1 fruit fly cellular context compared by ENCODE assay signal in the genomic region with DNA sequence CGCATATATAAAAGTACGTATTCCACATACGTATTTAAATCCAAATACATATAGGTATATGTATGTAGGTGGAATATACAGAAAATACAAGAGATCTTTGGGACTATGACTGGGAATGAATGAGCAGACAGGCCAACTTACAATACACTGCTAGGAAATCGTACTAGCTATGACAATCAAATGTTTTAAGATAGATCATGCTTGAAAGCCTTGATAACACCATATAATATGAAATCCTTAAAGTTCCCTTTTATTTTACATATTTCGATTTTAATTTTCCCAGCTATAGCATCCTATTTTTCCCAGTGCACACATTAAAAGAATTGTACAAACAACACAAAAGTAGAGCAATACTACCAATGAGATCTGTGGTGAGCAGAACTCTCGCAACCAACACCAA.
TF ChIP-seq lines count a peak whose summit lies in the region.

No protein-coding gene starts in this region.

TF ChIP-seq in whole organism, embryonic, 481 proteins besides CTCF, POLR2A, EP300 and RAD21 (continued from another document and continues in another):
- TF ChIP-seq danr (GFP tag; IDR thresholded peaks at IDR 0.05; lab: Robert Waterston, UW) (peak; percentile 60; the same call in 1 of the 2 replicates), B-H1 (GFP tag; IDR thresholded peaks at IDR 0.05; lab: Robert Waterston, UW) (peak; percentile 84), grn (GFP tag; optimal IDR thresholded peaks at IDR 0.05; lab: Kevin White, UChicago) (peak; percentile 18), CG4404 (GFP tag; IDR thresholded peaks at IDR 0.05; lab: Robert Waterston, UW) (peak; percentile 68; the same call in 1 of the 2 replicates), TFAM (GFP tag; optimal IDR thresholded peaks at IDR 0.05; lab: Kevin White, UChicago) (no peak), Lim3 (GFP tag; IDR thresholded peaks at IDR 0.05; lab: Robert Waterston, UW) (peak; percentile 55; the same call in 1 of the 2 replicates), slbo (GFP tag; IDR thresholded peaks at IDR 0.05; lab: Robert Waterston, UW) (peak; percentile 86), CG11456 (GFP tag; IDR thresholded peaks at IDR 0.05; lab: Robert Waterston, UW) (peak; percentile 84), CG17912 (GFP tag; optimal IDR thresholded peaks at IDR 0.05; lab: Kevin White, UChicago) (no peak), CG16815 (GFP tag; optimal IDR thresholded peaks at IDR 0.05; lab: Kevin White, UChicago) (no peak), insv (GFP tag; optimal IDR thresholded peaks at IDR 0.05; lab: Kevin White, UChicago) (no peak), CG10147 (GFP tag; optimal IDR thresholded peaks at IDR 0.05; lab: Kevin White, UChicago) (peak; percentile 49), Ets65A (GFP tag; lab: Kevin White, UChicago) (peak; percentile 95), Doc3 (GFP tag; IDR thresholded peaks at IDR 0.05; lab: Robert Waterston, UW; ENCODE audit: partially characterized antibody) (no peak), amos (GFP tag; IDR thresholded peaks at IDR 0.05; lab: Robert Waterston, UW; ENCODE audit: partially characterized antibody) (no peak), kah (GFP tag; optimal IDR thresholded peaks at IDR 0.05; lab: Kevin White, UChicago) (peak; percentile 81), ase (GFP tag; IDR thresholded peaks at IDR 0.05; lab: Robert Waterston, UW) (peak; percentile 73; the same call in 2 of the 3 replicates), CG13775 (GFP tag; optimal IDR thresholded peaks at IDR 0.05; lab: Kevin White, UChicago) (peak; percentile 37), CG14965 (GFP tag; optimal IDR thresholded peaks at IDR 0.05; lab: Kevin White, UChicago; ENCODE audit: borderline replicate concordance) (no peak), NFAT (GFP tag; IDR thresholded peaks at IDR 0.05; lab: Robert Waterston, UW) (peak; percentile 92), PHDP (tag; optimal IDR thresholded peaks at IDR 0.05; lab: Kevin White, UChicago) (peak; percentile 77), CG16779 (GFP tag; IDR thresholded peaks at IDR 0.05; lab: Robert Waterston, UW) (peak; percentile 76), CG10462 (GFP tag; optimal IDR thresholded peaks at IDR 0.05; lab: Kevin White, UChicago) (peak; percentile 55), CG11085 (GFP tag; IDR thresholded peaks at IDR 0.05; lab: Robert Waterston, UW) (peak; percentile 81), CG11560 (tag; IDR thresholded peaks at IDR 0.05; lab: Robert Waterston, UW) (peak; percentile 64), Ptx1 (GFP tag; IDR thresholded peaks at IDR 0.05; lab: Robert Waterston, UW) (peak; percentile 90), zf30C (GFP tag; optimal IDR thresholded peaks at IDR 0.05; lab: Kevin White, UChicago) (peak; percentile 21), CG11398 (GFP tag; optimal IDR thresholded peaks at IDR 0.05; lab: Kevin White, UChicago) (peak; percentile 29), prd (optimal IDR thresholded peaks at IDR 0.05; lab: Kevin White, UChicago) (no peak), prd (GFP tag; IDR thresholded peaks at IDR 0.05; lab: Robert Waterston, UW) (peak; percentile 90), cad (GFP tag; optimal IDR thresholded peaks at IDR 0.05; lab: Kevin White, UChicago) (no peak), ranshi (GFP tag; IDR thresholded peaks at IDR 0.05; lab: Robert Waterston, UW) (peak; percentile 88), pan (optimal IDR thresholded peaks at IDR 0.05; lab: Kevin White, UChicago) (no peak), pan (GFP tag; optimal IDR thresholded peaks at IDR 0.05 in 1 of 2, IDR thresholded peaks at IDR 0.05 in 1 of 2) (peak in 1 of 2 experiments; percentile 89), fd3F (GFP tag; optimal IDR thresholded peaks at IDR 0.05; lab: Kevin White, UChicago) (peak; percentile 73), CG8290 (GFP tag; optimal IDR thresholded peaks at IDR 0.05; lab: Kevin White, UChicago) (no peak), CG8290 (tag; optimal IDR thresholded peaks at IDR 0.05; lab: Kevin White, UChicago) (peak in 1 of 2 experiments; percentile 75), her (GFP tag; optimal IDR thresholded peaks at IDR 0.05; lab: Kevin White, UChicago) (peak; percentile 69), Sry-δ (GFP tag; optimal IDR thresholded peaks at IDR 0.05; lab: Kevin White, UChicago) (peak; percentile 44), row (GFP tag; IDR thresholded peaks at IDR 0.05; lab: Robert Waterston, UW) (peak; percentile 88), CG14441 (GFP tag; IDR thresholded peaks at IDR 0.05; lab: Robert Waterston, UW) (peak; percentile 89), slou (GFP tag; optimal IDR thresholded peaks at IDR 0.05; lab: Kevin White, UChicago) (peak; percentile 67), usp (GFP tag; optimal IDR thresholded peaks at IDR 0.05; lab: Kevin White, UChicago) (no peak), CG10366 (GFP tag; IDR thresholded peaks at IDR 0.05; lab: Robert Waterston, UW) (peak; percentile 80), ind (GFP tag; optimal IDR thresholded peaks at IDR 0.05; lab: Kevin White, UChicago) (peak; percentile 84), CG17829 (tag; optimal IDR thresholded peaks at IDR 0.05; lab: Kevin White, UChicago) (peak; percentile 85), CG2678 (tag; optimal IDR thresholded peaks at IDR 0.05; lab: Kevin White, UChicago) (peak; percentile 93), CG17186 (GFP tag; optimal IDR thresholded peaks at IDR 0.05; lab: Kevin White, UChicago) (no peak), Sox102F (GFP tag; optimal IDR thresholded peaks at IDR 0.05; lab: Kevin White, UChicago) (peak; percentile 83), trh (GFP tag; optimal IDR thresholded peaks at IDR 0.05; lab: Kevin White, UChicago) (peak; percentile 49), pita (GFP tag; optimal IDR thresholded peaks at IDR 0.05; lab: Kevin White, UChicago) (no peak), CG10959 (GFP tag; IDR thresholded peaks at IDR 0.05; lab: Robert Waterston, UW) (peak; percentile 56), knrl (GFP tag; IDR thresholded peaks at IDR 0.05; lab: Robert Waterston, UW; ENCODE audit: partially characterized antibody) (no peak), schlank (tag; optimal IDR thresholded peaks at IDR 0.05; lab: Kevin White, UChicago) (peak; percentile 73), CG7745 (tag; optimal IDR thresholded peaks at IDR 0.05; lab: Kevin White, UChicago) (no peak), emc (GFP tag; optimal IDR thresholded peaks at IDR 0.05; lab: Kevin White, UChicago) (peak; percentile 72), CG12155 (GFP tag; optimal IDR thresholded peaks at IDR 0.05; lab: Kevin White, UChicago) (peak; percentile 47), zen2 (GFP tag; IDR thresholded peaks at IDR 0.05; lab: Robert Waterston, UW; ENCODE audit: partially characterized antibody) (no peak), CG15601 (tag; optimal IDR thresholded peaks at IDR 0.05; lab: Kevin White, UChicago) (peak; percentile 67), en (GFP tag; optimal IDR thresholded peaks at IDR 0.05; lab: Kevin White, UChicago) (peak; percentile 64), seq (GFP tag; IDR thresholded peaks at IDR 0.05; lab: Robert Waterston, UW) (peak; percentile 79), YL-1 (GFP tag; optimal IDR thresholded peaks at IDR 0.05; lab: Kevin White, UChicago) (no peak), CG10274 (GFP tag; optimal IDR thresholded peaks at IDR 0.05; lab: Kevin White, UChicago) (peak; percentile 47), tin (GFP tag; optimal IDR thresholded peaks at IDR 0.05; lab: Kevin White, UChicago) (peak; percentile 68), gro (GFP tag; optimal IDR thresholded peaks at IDR 0.05; lab: Kevin White, UChicago) (peak; percentile 85), Oli (tag; optimal IDR thresholded peaks at IDR 0.05; lab: Kevin White, UChicago) (peak; percentile 79), Blimp-1 (GFP tag; optimal IDR thresholded peaks at IDR 0.05; lab: Kevin White, UChicago) (peak; percentile 84), CG6854 (GFP tag; optimal IDR thresholded peaks at IDR 0.05; lab: Kevin White, UChicago) (peak; percentile 36), CG15269 (tag; optimal IDR thresholded peaks at IDR 0.05; lab: Kevin White, UChicago) (peak; percentile 88), Nf-YB (GFP tag; optimal IDR thresholded peaks at IDR 0.05; lab: Kevin White, UChicago) (peak; percentile 40), CG17612 (GFP tag; IDR thresholded peaks at IDR 0.05; lab: Robert Waterston, UW) (peak; percentile 67), NfI (GFP tag; optimal IDR thresholded peaks at IDR 0.05; lab: Kevin White, UChicago) (peak; percentile 77), Dref (GFP tag; IDR thresholded peaks at IDR 0.05; lab: Robert Waterston, UW) (0 out of 2 replicates have a peak, but pooled peaks have one; percentile 16), Adf1 (GFP tag; IDR thresholded peaks at IDR 0.05; lab: Robert Waterston, UW) (peak; percentile 51; the same call in 1 of the 2 replicates), CG17385 (GFP tag; optimal IDR thresholded peaks at IDR 0.05; lab: Kevin White, UChicago) (peak; percentile 74), nau (GFP tag; optimal IDR thresholded peaks at IDR 0.05; lab: Kevin White, UChicago) (peak; percentile 54), CG10267 (tag; optimal IDR thresholded peaks at IDR 0.05; lab: Kevin White, UChicago) (peak; percentile 66), jumu (GFP tag; optimal IDR thresholded peaks at IDR 0.05; lab: Kevin White, UChicago) (peak; percentile 72), Nf-YA (GFP tag; IDR thresholded peaks at IDR 0.05; lab: Robert Waterston, UW) (peak; percentile 60; the same call in 1 of the 2 replicates), CG13287 (GFP tag; IDR thresholded peaks at IDR 0.05; lab: Robert Waterston, UW; ENCODE audit: partially characterized antibody) (no peak), CG7786 (GFP tag; optimal IDR thresholded peaks at IDR 0.05; lab: Kevin White, UChicago) (peak; percentile 74), sna (GFP tag; IDR thresholded peaks at IDR 0.05; lab: Robert Waterston, UW; ENCODE audit: partially characterized antibody) (no peak), ham (GFP tag; IDR thresholded peaks at IDR 0.05; lab: Robert Waterston, UW) (peak; percentile 70; the same call in 1 of the 2 replicates), ab (GFP tag; optimal IDR thresholded peaks at IDR 0.05; lab: Kevin White, UChicago) (no peak), Camta (GFP tag; optimal IDR thresholded peaks at IDR 0.05; lab: Kevin White, UChicago) (peak; percentile 72), Ets97D (GFP tag; optimal IDR thresholded peaks at IDR 0.05; lab: Kevin White, UChicago) (peak; percentile 38), CG3995 (GFP tag; optimal IDR thresholded peaks at IDR 0.05; lab: Kevin White, UChicago) (peak; percentile 0), ara (GFP tag; IDR thresholded peaks at IDR 0.05; lab: Robert Waterston, UW) (peak; percentile 86), gfzf (GFP tag; optimal IDR thresholded peaks at IDR 0.05; lab: Kevin White, UChicago) (no peak), Max (GFP tag; optimal IDR thresholded peaks at IDR 0.05; lab: Kevin White, UChicago) (peak; percentile 35), cas (GFP tag; IDR thresholded peaks at IDR 0.05; lab: Robert Waterston, UW) (peak; percentile 57; the same call in 1 of the 2 replicates), CG5953 (GFP tag; IDR thresholded peaks at IDR 0.05; lab: Robert Waterston, UW) (peak; percentile 84), CG7987 (GFP tag; optimal IDR thresholded peaks at IDR 0.05; lab: Kevin White, UChicago) (peak; percentile 24), Bdp1 (GFP tag; optimal IDR thresholded peaks at IDR 0.05; lab: Kevin White, UChicago) (peak; percentile 32), Meics (GFP tag; optimal IDR thresholded peaks at IDR 0.05; lab: Kevin White, UChicago) (peak; percentile 83), bab2 (GFP tag; optimal IDR thresholded peaks at IDR 0.05; lab: Kevin White, UChicago) (peak; percentile 87), tap (tag; optimal IDR thresholded peaks at IDR 0.05; lab: Kevin White, UChicago) (peak; percentile 86), CoRest (tag; optimal IDR thresholded peaks at IDR 0.05; lab: Kevin White, UChicago) (peak; percentile 84), cg (GFP tag; optimal IDR thresholded peaks at IDR 0.05; lab: Kevin White, UChicago) (peak; percentile 40), Asciz (GFP tag; optimal IDR thresholded peaks at IDR 0.05; lab: Kevin White, UChicago) (peak; percentile 44), gsb-n (tag; optimal IDR thresholded peaks at IDR 0.05; lab: Kevin White, UChicago) (peak; percentile 62), CG31388 (GFP tag; optimal IDR thresholded peaks at IDR 0.05; lab: Kevin White, UChicago) (no peak), pros (GFP tag; optimal IDR thresholded peaks at IDR 0.05; lab: Kevin White, UChicago) (no peak), Mrtf (GFP tag; IDR thresholded peaks at IDR 0.05; lab: Robert Waterston, UW) (peak; percentile 77), Opbp (GFP tag; IDR thresholded peaks at IDR 0.05; lab: Robert Waterston, UW; ENCODE audit: partially characterized antibody) (no peak), fd102C (GFP tag; optimal IDR thresholded peaks at IDR 0.05; lab: Kevin White, UChicago) (no peak), disco-r (GFP tag; optimal IDR thresholded peaks at IDR 0.05; lab: Kevin White, UChicago) (peak; percentile 74), CG16813 (GFP tag; IDR thresholded peaks at IDR 0.05; lab: Robert Waterston, UW; ENCODE audit: partially characterized antibody) (no peak), dati (GFP tag; IDR thresholded peaks at IDR 0.05; lab: Robert Waterston, UW) (peak; percentile 62; the same call in 1 of the 2 replicates), CG1603 (tag; optimal IDR thresholded peaks at IDR 0.05; lab: Kevin White, UChicago) (peak; percentile 78), esg (GFP tag; conservative IDR thresholded peaks at IDR 0.05; lab: Robert Waterston, UW) (peak; percentile 72), CG4282 (GFP tag; optimal IDR thresholded peaks at IDR 0.05; lab: Kevin White, UChicago) (no peak), ERR (GFP tag; optimal IDR thresholded peaks at IDR 0.05; lab: Kevin White, UChicago) (peak; percentile 54), wek (GFP tag; optimal IDR thresholded peaks at IDR 0.05; lab: Kevin White, UChicago) (peak; percentile 40), chif (GFP tag; optimal IDR thresholded peaks at IDR 0.05; lab: Kevin White, UChicago) (peak; percentile 45 to 60), tx (GFP tag; optimal IDR thresholded peaks at IDR 0.05; lab: Kevin White, UChicago) (peak; percentile 33), CG13123 (GFP tag; optimal IDR thresholded peaks at IDR 0.05; lab: Kevin White, UChicago) (no peak), CG3281 (GFP tag; optimal IDR thresholded peaks at IDR 0.05; lab: Kevin White, UChicago) (peak; percentile 77), Atf3 (GFP tag; optimal IDR thresholded peaks at IDR 0.05; lab: Kevin White, UChicago) (peak; percentile 55), CG18764 (GFP tag; optimal IDR thresholded peaks at IDR 0.05; lab: Kevin White, UChicago) (peak; percentile 49), CG3847 (GFP tag; IDR thresholded peaks at IDR 0.05; lab: Robert Waterston, UW) (peak; percentile 84), fd96Cb (tag; optimal IDR thresholded peaks at IDR 0.05; lab: Kevin White, UChicago) (peak; percentile 68), gt (GFP tag; IDR thresholded peaks at IDR 0.05; lab: Robert Waterston, UW) (peak; percentile 45; the same call in 1 of the 2 replicates), CG18011 (GFP tag; optimal IDR thresholded peaks at IDR 0.05; lab: Kevin White, UChicago) (peak; percentile 8), CG2712 (tag; optimal IDR thresholded peaks at IDR 0.05; lab: Kevin White, UChicago) (peak; percentile 87)
